Worm (Caenorhabditis elegans) whole organism, young adult: ENCODE results near the gene F41E6.8.

Experiments used
- T07F8.4 ChIP-seq: sonication (generic microtip); optimal IDR thresholded peaks from 2 replicates; lab custom pipeline; 2016; ENCODE audit warnings: mild to moderate bottlenecking, missing genetic modification characterization, moderate library complexity, missing compliant biosample characterization
- T26A5.8 ChIP-seq: sonication (generic microtip); optimal IDR thresholded peaks from 2 replicates; lab custom pipeline; 2016; ENCODE audit warnings: missing genetic modification characterization, missing compliant biosample characterization
- Y95B8A.8 ChIP-seq: fragments of 200-800 bp; sonication (Bioruptor generic); IDR thresholded peaks from 2 replicates; pipeline ENCODE4 v1.3.6; 2022; ENCODE audit warnings: missing genetic modification reagents, missing genetic modification characterization, missing compliant biosample characterization
- athp-1 ChIP-seq: sonication (generic microtip); optimal IDR thresholded peaks from 2 replicates; lab custom pipeline; 2017; ENCODE audit warnings: mild to moderate bottlenecking, missing genetic modification characterization, missing compliant biosample characterization
- nhr-80 ChIP-seq: sonication (generic microtip); optimal IDR thresholded peaks from 2 replicates; lab custom pipeline; 2016; ENCODE audit warnings: missing genetic modification characterization, missing compliant biosample characterization
- sdz-38 ChIP-seq: sonication (generic microtip); optimal IDR thresholded peaks from 2 replicates; lab custom pipeline; 2016; ENCODE audit warnings: missing genotype, missing genetic modification characterization, missing compliant biosample characterization
- sea-2 ChIP-seq: fragments of 200-800 bp; sonication (Bioruptor generic); IDR thresholded peaks from 2 replicates; pipeline ENCODE4 v1.3.6; 2022; ENCODE audit warnings: missing genetic modification characterization, missing compliant biosample characterization
- snpc-1.3 ChIP-seq: sonication (generic microtip); optimal IDR thresholded peaks from 2 replicates; lab custom pipeline; 2017; ENCODE audit warnings: missing genetic modification characterization, mild to moderate bottlenecking, missing compliant biosample characterization, antibody characterized with exemption, moderate library complexity, missing genotype, missing genetic modification reagents; ENCODE audit not compliant: insufficient read depth
- snpc-4 ChIP-seq, 5 experiments: fragments of 150-350 bp in 1 of 5; sonication (generic microtip) in 4 of 5; optimal IDR thresholded peaks; 2 replicates each; lab custom pipeline; 2014 to 2018; ENCODE audit warnings: missing genetic modification characterization in 5 of 5, missing biosample characterization in 3 of 5, antibody characterized with exemption in 2 of 5, mild to moderate bottlenecking in 2 of 5, missing compliant biosample characterization in 2 of 5, missing genotype in 2 of 5, moderate library complexity in 2 of 5, missing genetic modification reagents in 1 of 5
- tbx-9 ChIP-seq: sonication (generic microtip); optimal IDR thresholded peaks from 2 replicates; lab custom pipeline; 2016; ENCODE audit warnings: borderline replicate concordance, missing genetic modification characterization, inconsistent platforms, missing compliant biosample characterization

DNA sequence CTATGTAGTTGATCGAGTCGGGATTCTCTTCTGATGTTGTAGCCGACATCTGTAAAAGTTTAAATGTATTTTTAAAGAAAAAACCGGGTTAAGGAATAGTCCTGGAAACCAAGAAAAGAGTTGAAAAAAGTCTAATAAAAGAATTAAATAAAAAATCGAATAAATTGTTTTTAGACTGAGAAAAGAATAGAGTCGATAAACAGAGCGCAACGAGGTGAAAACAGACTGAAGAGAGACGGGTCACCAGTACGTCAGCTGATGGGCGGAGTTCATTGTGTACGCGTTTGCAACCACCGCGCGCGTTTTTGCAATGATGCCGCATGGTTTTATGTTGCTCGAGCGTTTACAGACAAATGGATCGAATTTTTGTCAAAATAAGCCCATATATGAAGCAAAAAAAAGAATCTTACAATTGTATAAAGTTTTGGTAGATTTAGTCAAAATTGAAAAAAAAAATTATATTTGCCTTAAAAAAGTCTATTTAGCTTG is 30.0 kb upstream of the F41E6.8 start, which contains the start of gene atg-18:
- TF ChIP-seq nhr-80 (peak; percentile 82), snpc-4 (GFP tag; optimal IDR thresholded peaks at IDR 0.05; lab: Kevin White, UChicago) (no peak), snpc-4 (tag; optimal IDR thresholded peaks at IDR 0.05; lab: Kevin White, UChicago) (peak in 1 of 4 experiments; percentile 26), snpc-1.3 (tag; lab: Kevin White, UChicago) (no peak), Y95B8A.8 (GFP tag; lab: Robert Waterston, UW) (no peak), T07F8.4 (tag; lab: Kevin White, UChicago) (no peak), sea-2 (GFP tag; lab: Robert Waterston, UW) (no peak), sdz-38 (tag; lab: Kevin White, UChicago) (no peak), tbx-9 (no peak), athp-1 (tag; lab: Kevin White, UChicago) (no peak), T26A5.8 (tag; lab: Kevin White, UChicago) (no peak)
